Fruit fly (Drosophila melanogaster) Kc167 (cell line): ENCODE results near the gene wapl.

Source experiments
- h ChIP-seq: fragments of >200 bp; optimal IDR thresholded peaks from 3 replicates; lab custom pipeline; 2018; ENCODE audit warnings: missing external identifiers
- psq ChIP-seq: fragments of >200 bp; optimal IDR thresholded peaks from 2 replicates; lab custom pipeline; 2017; ENCODE audit warnings: missing external identifiers
- ttk ChIP-seq: sonication (Bioruptor generic); optimal IDR thresholded peaks from 2 replicates; lab custom pipeline; 2017; ENCODE audit warnings: missing external identifiers

- no peak for TF ChIP-seq h (lab: Kevin White, UChicago)
- no peak for TF ChIP-seq psq
- TF ChIP-seq ttk (lab: Kevin White, UChicago), result no peak
Observed at dm6 chrX:2180750-2181261, 22.0 kb upstream of the wapl start, which contains the start of gene pn.
